Fruit fly (Drosophila melanogaster) Kc167 (cell line): ENCODE results near the gene CG43093.

Experiments
- Myc ChIP-seq: fragments of >200 bp; optimal IDR thresholded peaks from 2 replicates; lab custom pipeline; 2017; ENCODE audit warnings: missing external identifiers
- Sin3A ChIP-seq: fragments of >200 bp; optimal IDR thresholded peaks from 2 replicates; lab custom pipeline; 2018; ENCODE audit warnings: missing external identifiers
- h ChIP-seq: fragments of >200 bp; optimal IDR thresholded peaks from 3 replicates; lab custom pipeline; 2018; ENCODE audit warnings: missing external identifiers
- ttk ChIP-seq: sonication (Bioruptor generic); optimal IDR thresholded peaks from 2 replicates; lab custom pipeline; 2017; ENCODE audit warnings: missing external identifiers

DNA sequence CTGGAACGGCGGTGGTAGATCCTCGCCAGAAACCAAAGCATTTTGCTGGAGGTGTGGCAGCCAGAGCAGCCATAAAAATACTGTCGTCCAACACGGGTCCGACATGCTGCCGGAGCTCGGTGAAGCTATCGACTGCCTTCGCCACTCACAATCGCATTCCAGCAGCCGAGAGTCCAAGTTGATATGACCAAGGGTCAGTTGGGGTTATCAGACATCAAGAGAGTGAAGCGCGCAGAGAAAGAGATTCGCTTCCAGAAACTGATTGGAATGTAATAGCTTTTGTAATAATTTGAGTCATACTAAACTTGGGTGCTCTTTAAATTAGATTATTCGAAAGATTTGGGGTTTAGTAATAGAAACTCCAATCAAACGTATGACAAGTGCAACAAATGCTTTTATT is 6.5 kb downstream of the CG43093 start, which contains the start of gene Nepl14:
- TF ChIP-seq Sin3A (lab: Kevin White, UChicago) = no peak
- TF ChIP-seq ttk = no peak
- TF ChIP-seq Myc (lab: Kevin White, UChicago) = no peak
- TF ChIP-seq h (lab: Kevin White, UChicago) = no peak
